Worm (Caenorhabditis elegans) whole organism, L1 larva: ENCODE data around the gene fbxb-75.

Experiments
- C04F5.9 ChIP-seq: sonication (generic microtip); optimal IDR thresholded peaks from 2 replicates; lab custom pipeline; 2016; ENCODE audit warnings: missing genetic modification characterization, missing compliant biosample characterization
- C16A3.4 ChIP-seq: fragments of 150-350 bp; optimal IDR thresholded peaks from 2 replicates; lab custom pipeline; 2014; ENCODE audit warnings: missing biosample characterization, missing genetic modification characterization
- C34B4.2 ChIP-seq: sonication (generic microtip); optimal IDR thresholded peaks from 2 replicates; lab custom pipeline; 2017; ENCODE audit warnings: mild to moderate bottlenecking, missing genetic modification characterization, missing compliant biosample characterization
- F16B12.6 ChIP-seq: fragments of 150-350 bp; optimal IDR thresholded peaks from 2 replicates; lab custom pipeline; 2014; ENCODE audit warnings: missing biosample characterization, missing genetic modification characterization
- Y116A8C.19 ChIP-seq: sonication (generic microtip); optimal IDR thresholded peaks from 2 replicates; lab custom pipeline; 2016; ENCODE audit warnings: missing compliant biosample characterization, missing genetic modification characterization, borderline replicate concordance
- aly-2 ChIP-seq: fragments of 150-350 bp; optimal IDR thresholded peaks from 2 replicates; lab custom pipeline; 2014; ENCODE audit warnings: missing biosample characterization, missing genetic modification characterization
- ceh-63 ChIP-seq: fragments of 200-800 bp; sonication (Bioruptor generic); optimal IDR thresholded peaks from 2 replicates; lab custom pipeline; 2018; ENCODE audit warnings: mild to moderate bottlenecking, missing genetic modification characterization, missing compliant biosample characterization
- ceh-82 ChIP-seq, 3 experiments: fragments of 150-350 bp in 1 of 3; sonication (generic microtip) in 2 of 3; optimal IDR thresholded peaks; 2 replicates each; lab custom pipeline; 2014 to 2017; ENCODE audit warnings: missing biosample characterization in 3 of 3, missing genetic modification characterization in 3 of 3
- ceh-90 ChIP-seq: sonication (generic microtip); optimal IDR thresholded peaks from 2 replicates; lab custom pipeline; 2016; ENCODE audit warnings: missing genetic modification characterization, missing compliant biosample characterization
- ces-1 ChIP-seq: fragments of 150-350 bp; optimal IDR thresholded peaks from 2 replicates; lab custom pipeline; 2014; ENCODE audit warnings: missing biosample characterization, missing genetic modification reagents, missing genetic modification characterization
- efl-1 ChIP-seq, 4 experiments: fragments of 150-350 bp; optimal IDR thresholded peaks in 3 of 4; peaks in 1 of 4; 1 replicate in 1 of 4; 2 replicates in 3 of 4; lab custom pipeline; 2014; ENCODE audit warnings: missing biosample characterization in 2 of 4, missing genetic modification characterization in 2 of 4, missing genetic modification reagents in 2 of 4
- elt-2 ChIP-seq: sonication (generic microtip); optimal IDR thresholded peaks from 2 replicates; lab custom pipeline; 2016; ENCODE audit warnings: missing genetic modification characterization, mild to moderate bottlenecking, inconsistent platforms, missing compliant biosample characterization, missing genetic modification reagents
- ets-5 ChIP-seq: fragments of 200-800 bp; sonication (Bioruptor generic); IDR thresholded peaks from 2 replicates; pipeline ENCODE4 v1.3.6; 2022; ENCODE audit warnings: missing genetic modification characterization, missing compliant biosample characterization
- fkh-8 ChIP-seq: sonication (generic microtip); optimal IDR thresholded peaks from 2 replicates; lab custom pipeline; 2016; ENCODE audit warnings: mild to moderate bottlenecking, missing genetic modification characterization, missing compliant biosample characterization
- fos-1 ChIP-seq: fragments of 150-350 bp; optimal IDR thresholded peaks from 2 replicates; lab custom pipeline; 2014; ENCODE audit warnings: missing biosample characterization, missing genetic modification characterization
- grh-1 ChIP-seq: fragments of 200-800 bp; sonication (Bioruptor generic); IDR thresholded peaks from 2 replicates; pipeline ENCODE4 v1.3.6; 2022; ENCODE audit warnings: missing genetic modification reagents, missing genetic modification characterization, missing compliant biosample characterization
- hlh-17 ChIP-seq: fragments of 200-800 bp; sonication (Bioruptor generic); optimal IDR thresholded peaks from 2 replicates; lab custom pipeline; 2018; ENCODE audit warnings: missing genetic modification characterization, mild to moderate bottlenecking, missing compliant biosample characterization, moderate library complexity, borderline replicate concordance
- hpl-2 ChIP-seq: fragments of 150-350 bp; optimal IDR thresholded peaks from 2 replicates; lab custom pipeline; 2014; ENCODE audit warnings: missing biosample characterization, missing genetic modification reagents, missing genetic modification characterization
- irx-1 ChIP-seq: sonication (generic microtip); optimal IDR thresholded peaks from 2 replicates; lab custom pipeline; 2016; ENCODE audit warnings: missing genetic modification characterization, missing compliant biosample characterization
- jun-1 ChIP-seq: fragments of 150-350 bp; optimal IDR thresholded peaks from 2 replicates; lab custom pipeline; 2014; ENCODE audit warnings: missing biosample characterization, missing genetic modification reagents, missing genetic modification characterization
- lin-13 ChIP-seq: fragments of 150-350 bp; optimal IDR thresholded peaks from 2 replicates; lab custom pipeline; 2014; ENCODE audit warnings: missing biosample characterization, missing genetic modification reagents, missing genetic modification characterization
- lin-14 ChIP-seq: fragments of 200-800 bp; sonication (Bioruptor generic); optimal IDR thresholded peaks from 2 replicates; lab custom pipeline; 2018; ENCODE audit warnings: mild to moderate bottlenecking, missing genetic modification characterization, moderate library complexity, missing compliant biosample characterization
- lin-39 ChIP-seq: fragments of 150-350 bp; optimal IDR thresholded peaks from 2 replicates; lab custom pipeline; 2014; ENCODE audit warnings: missing biosample characterization, missing genetic modification reagents, missing genetic modification characterization
- lir-3 ChIP-seq: sonication (generic microtip); optimal IDR thresholded peaks from 2 replicates; lab custom pipeline; 2016; ENCODE audit warnings: mild to moderate bottlenecking, missing genetic modification characterization, moderate library complexity, missing compliant biosample characterization; ENCODE audit not compliant: poor library complexity
- lsy-2 ChIP-seq, 2 experiments: fragments of 150-350 bp; optimal IDR thresholded peaks; 2 replicates each; lab custom pipeline; 2014; ENCODE audit warnings: missing biosample characterization in 2 of 2, missing genetic modification characterization in 2 of 2
- mdl-1 ChIP-seq, 2 experiments: fragments of 150-350 bp; optimal IDR thresholded peaks; 2 replicates each; lab custom pipeline; 2014 to 2017; ENCODE audit warnings: missing biosample characterization in 2 of 2, missing genetic modification characterization in 2 of 2, inconsistent platforms in 1 of 2
- mep-1 ChIP-seq: fragments of 150-350 bp; optimal IDR thresholded peaks from 2 replicates; lab custom pipeline; 2014; ENCODE audit warnings: missing biosample characterization, missing genetic modification characterization
- nhr-12 ChIP-seq: sonication (generic microtip); optimal IDR thresholded peaks from 2 replicates; lab custom pipeline; 2017; ENCODE audit warnings: missing biosample characterization, missing genetic modification characterization
- nhr-20 ChIP-seq: sonication (generic microtip); optimal IDR thresholded peaks from 2 replicates; lab custom pipeline; 2016; ENCODE audit warnings: mild to moderate bottlenecking, missing genetic modification characterization, missing compliant biosample characterization
- nhr-237 ChIP-seq: fragments of 150-350 bp; optimal IDR thresholded peaks from 2 replicates; lab custom pipeline; 2014; ENCODE audit warnings: missing biosample characterization, missing genetic modification characterization
- nhr-28 ChIP-seq: fragments of 150-350 bp; optimal IDR thresholded peaks from 2 replicates; lab custom pipeline; 2014; ENCODE audit warnings: missing biosample characterization, missing genetic modification characterization
- nhr-71 ChIP-seq: sonication (generic microtip); optimal IDR thresholded peaks from 2 replicates; lab custom pipeline; 2016; ENCODE audit warnings: mild to moderate bottlenecking, missing genetic modification characterization, moderate library complexity, missing compliant biosample characterization
- nhr-90 ChIP-seq: sonication (generic microtip); optimal IDR thresholded peaks from 2 replicates; lab custom pipeline; 2016; ENCODE audit warnings: mild to moderate bottlenecking, missing genetic modification characterization, missing compliant biosample characterization; ENCODE audit not compliant: poor library complexity
- pag-3 ChIP-seq: sonication (generic microtip); optimal IDR thresholded peaks from 2 replicates; lab custom pipeline; 2017; ENCODE audit warnings: missing genetic modification characterization, mild to moderate bottlenecking, missing compliant biosample characterization, antibody characterized with exemption, borderline replicate concordance; ENCODE audit not compliant: insufficient read depth
- pax-3 ChIP-seq: fragments of 200-800 bp; sonication (Bioruptor generic); optimal IDR thresholded peaks from 2 replicates; lab custom pipeline; 2018; ENCODE audit warnings: mild to moderate bottlenecking, missing genetic modification characterization, moderate library complexity, missing compliant biosample characterization
- skn-1 ChIP-seq: fragments of 150-350 bp; optimal IDR thresholded peaks from 2 replicates; lab custom pipeline; 2014; ENCODE audit warnings: missing biosample characterization, missing genetic modification characterization
- snu-23 ChIP-seq: sonication (generic microtip); optimal IDR thresholded peaks from 2 replicates; lab custom pipeline; 2016; ENCODE audit warnings: missing genetic modification characterization, missing compliant biosample characterization
- sup-37 ChIP-seq: fragments of 200-800 bp; sonication (Bioruptor generic); optimal IDR thresholded peaks from 2 replicates; lab custom pipeline; 2018; ENCODE audit warnings: mild to moderate bottlenecking, missing genetic modification characterization, missing compliant biosample characterization
- tbx-2 ChIP-seq: sonication (generic microtip); optimal IDR thresholded peaks from 2 replicates; lab custom pipeline; 2016; ENCODE audit warnings: missing genetic modification characterization, missing compliant biosample characterization
- tlp-1 ChIP-seq: fragments of 150-350 bp; optimal IDR thresholded peaks from 2 replicates; lab custom pipeline; 2014; ENCODE audit warnings: missing biosample characterization, missing genetic modification characterization
- unc-130 ChIP-seq: fragments of 150-350 bp; optimal IDR thresholded peaks from 2 replicates; lab custom pipeline; 2017; ENCODE audit warnings: missing biosample characterization, missing genetic modification characterization, inconsistent platforms
- unc-62 ChIP-seq: fragments of 150-350 bp; optimal IDR thresholded peaks from 2 replicates; lab custom pipeline; 2014; ENCODE audit warnings: missing biosample characterization, missing genetic modification reagents, missing genetic modification characterization
- vab-15 ChIP-seq: sonication (generic microtip); optimal IDR thresholded peaks from 2 replicates; lab custom pipeline; 2017; ENCODE audit warnings: missing genotype, mild to moderate bottlenecking, missing genetic modification characterization, missing compliant biosample characterization
- xbp-1 ChIP-seq: sonication (generic microtip); optimal IDR thresholded peaks from 2 replicates; lab custom pipeline; 2016; ENCODE audit warnings: missing genetic modification characterization, missing compliant biosample characterization
- ztf-11 ChIP-seq, 2 experiments: sonication (generic microtip); optimal IDR thresholded peaks; 2 replicates each; lab custom pipeline; 2016 to 2017; ENCODE audit warnings: missing genetic modification characterization in 2 of 2, missing biosample characterization in 1 of 2, missing compliant biosample characterization in 1 of 2
- ztf-4 ChIP-seq: fragments of 150-350 bp; optimal IDR thresholded peaks from 2 replicates; lab custom pipeline; 2014; ENCODE audit warnings: missing biosample characterization, missing genetic modification characterization

Gene fbxb-75

DNA sequence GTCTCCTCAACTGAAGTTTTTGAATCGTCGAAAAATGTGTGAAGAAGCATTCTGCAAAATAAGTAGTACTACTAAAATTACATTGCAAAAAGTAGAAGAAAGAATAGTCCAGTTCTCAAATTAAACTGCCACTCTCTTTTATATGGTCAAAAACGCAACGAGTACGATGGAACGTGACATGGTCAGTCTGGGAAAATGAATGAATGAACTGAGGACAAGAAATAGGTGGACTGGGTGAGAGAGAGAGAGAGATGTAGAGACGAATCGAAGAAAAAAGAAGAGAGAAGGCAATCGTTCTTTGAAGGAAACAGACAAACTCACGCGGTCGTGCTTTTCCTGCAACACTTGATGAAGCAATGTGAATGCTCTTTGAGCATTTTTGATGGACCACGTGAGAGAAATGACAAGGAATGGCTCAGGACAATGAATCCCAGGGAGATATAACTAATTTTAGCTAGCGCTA, 36.1 kb upstream of the fbxb-75 start, which contains the start of gene M01H9.3 (continued):
- TF ChIP-seq ceh-82 (tag; optimal IDR thresholded peaks at IDR 0.05; lab: Kevin White, UChicago) (peak in 2 of 3 experiments; percentile 14 to 41), C16A3.4 (tag; lab: Kevin White, UChicago) (peak; percentile 58), grh-1 (GFP tag; lab: Robert Waterston, UW) (no peak), fos-1 (tag; lab: Kevin White, UChicago) (no peak), fkh-8 (tag; lab: Kevin White, UChicago) (peak; percentile 59), nhr-28 (tag; lab: Kevin White, UChicago) (no peak), nhr-90 (tag; lab: Kevin White, UChicago) (peak; percentile 30), irx-1 (tag; lab: Kevin White, UChicago) (no peak), jun-1 (peak; percentile 30), lin-39 (tag; lab: Kevin White, UChicago) (peak; percentile 48), nhr-237 (no peak), unc-62 (GFP tag; lab: Kevin White, UChicago) (no peak), ets-5 (GFP tag; lab: Robert Waterston, UW) (no peak), mep-1 (tag; lab: Kevin White, UChicago) (peak; percentile 57), ceh-63 (GFP tag; lab: Kevin White, UChicago) (no peak), nhr-20 (tag; lab: Kevin White, UChicago) (peak; percentile 89), C34B4.2 (tag; lab: Kevin White, UChicago) (no peak), lin-14 (GFP tag; lab: Kevin White, UChicago) (peak; percentile 96), snu-23 (peak; percentile 89), lsy-2 (tag; optimal IDR thresholded peaks at IDR 0.05; lab: Kevin White, UChicago) (peak; percentile 66 to 79), lin-13 (GFP tag; lab: Kevin White, UChicago) (peak; percentile 4), ces-1 (GFP tag; lab: Kevin White, UChicago) (no peak), pax-3 (tag; lab: Kevin White, UChicago) (peak; percentile 16), sup-37 (GFP tag; lab: Kevin White, UChicago) (no peak), lir-3 (tag; lab: Kevin White, UChicago) (peak; percentile 78), vab-15 (tag; lab: Kevin White, UChicago) (no peak), nhr-71 (tag; lab: Kevin White, UChicago) (peak; percentile 92), ztf-4 (tag; lab: Kevin White, UChicago) (peak; percentile 71), tlp-1 (tag; lab: Kevin White, UChicago) (no peak), xbp-1 (tag; lab: Kevin White, UChicago) (peak; percentile 52), tbx-2 (tag; lab: Kevin White, UChicago) (peak; percentile 82)

DNA sequence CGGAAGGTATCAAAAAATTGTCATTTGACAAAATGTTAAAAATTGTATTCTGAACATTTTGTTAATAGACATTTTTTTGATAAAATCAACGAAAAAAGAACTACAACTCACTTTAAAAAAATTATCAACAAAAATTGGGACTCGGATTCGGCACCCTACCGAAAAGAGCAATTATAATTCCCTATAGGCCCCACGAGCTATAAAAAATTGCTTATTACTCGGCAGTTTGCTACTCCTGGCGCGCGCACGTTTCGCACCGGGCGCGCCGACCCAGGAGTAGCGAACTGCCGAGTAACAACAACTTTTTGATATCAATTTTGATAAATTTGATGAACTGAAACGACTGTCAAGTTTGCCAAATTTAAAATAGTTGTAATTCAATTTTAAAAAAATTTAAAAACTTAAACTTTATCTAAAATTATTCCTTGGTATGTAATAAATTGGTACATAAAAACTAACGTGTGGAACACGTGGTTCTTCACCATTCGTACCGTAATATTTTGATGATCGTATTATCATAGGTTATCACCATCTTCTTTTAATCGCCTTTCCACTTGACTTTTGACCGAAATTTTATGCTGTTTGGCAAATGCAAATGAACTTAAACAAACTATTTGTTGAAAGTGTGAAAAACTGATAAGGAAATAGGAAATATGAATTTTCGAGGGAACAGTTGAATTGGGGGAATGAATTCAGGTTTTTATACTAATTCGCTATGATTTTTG, 34.5 kb upstream of the fbxb-75 start:
- TF ChIP-seq hpl-2 (GFP tag; lab: Kevin White, UChicago): no peak
- no peak for TF ChIP-seq nhr-28 (tag; lab: Kevin White, UChicago)
- TF ChIP-seq efl-1 (optimal IDR thresholded peaks at IDR 0.05; lab: Kevin White, UChicago): no peak
- TF ChIP-seq efl-1 (GFP tag; optimal IDR thresholded peaks at IDR 0.05 in 1 of 2; lab: Kevin White, UChicago): peak in 1 of 2 experiments; percentile 45
- no peak for TF ChIP-seq F16B12.6 (tag; lab: Kevin White, UChicago)
- TF ChIP-seq Y116A8C.19 (tag; lab: Kevin White, UChicago): no peak
- TF ChIP-seq unc-130: no peak
- TF ChIP-seq snu-23: peak; percentile 17
- TF ChIP-seq pag-3 (tag; lab: Kevin White, UChicago): no peak
- TF ChIP-seq lin-14 (GFP tag; lab: Kevin White, UChicago): peak; percentile 18
- peak; percentile 32 for TF ChIP-seq nhr-90 (tag; lab: Kevin White, UChicago)
- peak; percentile 77 for TF ChIP-seq elt-2 (tag; lab: Kevin White, UChicago)
- no peak for TF ChIP-seq jun-1
- no peak for TF ChIP-seq nhr-12 (tag; lab: Kevin White, UChicago)
- no peak for TF ChIP-seq nhr-237
- no peak for TF ChIP-seq skn-1
- TF ChIP-seq nhr-20 (tag; lab: Kevin White, UChicago): peak; percentile 24
- no peak for TF ChIP-seq unc-62 (GFP tag; lab: Kevin White, UChicago)
- TF ChIP-seq ceh-63 (GFP tag; lab: Kevin White, UChicago): no peak
- no peak for TF ChIP-seq C04F5.9
- TF ChIP-seq C16A3.4 (tag; lab: Kevin White, UChicago): no peak
- TF ChIP-seq aly-2 (tag; lab: Kevin White, UChicago): no peak
- TF ChIP-seq hlh-17 (GFP tag; lab: Kevin White, UChicago): no peak
- TF ChIP-seq mep-1 (tag; lab: Kevin White, UChicago): no peak
- TF ChIP-seq lir-3 (tag; lab: Kevin White, UChicago): peak; percentile 33
- TF ChIP-seq nhr-71 (tag; lab: Kevin White, UChicago): peak; percentile 39
- no peak for TF ChIP-seq ceh-90 (tag; lab: Kevin White, UChicago)
- TF ChIP-seq ztf-11 (tag; optimal IDR thresholded peaks at IDR 0.05; lab: Kevin White, UChicago): no peak
- no peak for TF ChIP-seq mdl-1 (tag; optimal IDR thresholded peaks at IDR 0.05; lab: Kevin White, UChicago)
